Worm (Caenorhabditis elegans) whole organism, L1 larva: ENCODE data around the gene epi-1.

ENCODE experiments used
- dpl-1 ChIP-seq, 3 experiments: fragments of 150-350 bp in 2 of 3; sonication (generic microtip) in 1 of 3; optimal IDR thresholded peaks; 2 replicates each; lab custom pipeline; 2014 to 2017; ENCODE audit warnings: missing biosample characterization in 3 of 3, missing genetic modification characterization in 3 of 3, missing genetic modification reagents in 3 of 3
- jun-1 ChIP-seq: fragments of 150-350 bp; optimal IDR thresholded peaks from 2 replicates; lab custom pipeline; 2014; ENCODE audit warnings: missing biosample characterization, missing genetic modification reagents, missing genetic modification characterization
- lin-13 ChIP-seq: fragments of 150-350 bp; optimal IDR thresholded peaks from 2 replicates; lab custom pipeline; 2014; ENCODE audit warnings: missing biosample characterization, missing genetic modification reagents, missing genetic modification characterization
- lin-15B ChIP-seq: fragments of 150-350 bp; sonication (generic microtip); optimal IDR thresholded peaks from 3 replicates; lab custom pipeline; 2014; ENCODE audit warnings: missing biosample characterization, missing genetic modification characterization
- mab-9 ChIP-seq: fragments of 200-800 bp; sonication (Bioruptor generic); IDR thresholded peaks from 2 replicates; pipeline ENCODE4 v1.3.6; 2022; ENCODE audit warnings: missing genetic modification reagents, missing genetic modification characterization, missing compliant biosample characterization
- pqm-1 ChIP-seq: sonication (generic microtip); optimal IDR thresholded peaks from 3 replicates; lab custom pipeline; 2017; ENCODE audit warnings: missing biosample characterization, missing genetic modification characterization
- skn-1 ChIP-seq: fragments of 150-350 bp; optimal IDR thresholded peaks from 2 replicates; lab custom pipeline; 2014; ENCODE audit warnings: missing biosample characterization, missing genetic modification characterization
- ztf-11 ChIP-seq, 2 experiments: sonication (generic microtip); optimal IDR thresholded peaks; 2 replicates each; lab custom pipeline; 2016 to 2017; ENCODE audit warnings: missing genetic modification characterization in 2 of 2, missing biosample characterization in 1 of 2, missing compliant biosample characterization in 1 of 2

DNA sequence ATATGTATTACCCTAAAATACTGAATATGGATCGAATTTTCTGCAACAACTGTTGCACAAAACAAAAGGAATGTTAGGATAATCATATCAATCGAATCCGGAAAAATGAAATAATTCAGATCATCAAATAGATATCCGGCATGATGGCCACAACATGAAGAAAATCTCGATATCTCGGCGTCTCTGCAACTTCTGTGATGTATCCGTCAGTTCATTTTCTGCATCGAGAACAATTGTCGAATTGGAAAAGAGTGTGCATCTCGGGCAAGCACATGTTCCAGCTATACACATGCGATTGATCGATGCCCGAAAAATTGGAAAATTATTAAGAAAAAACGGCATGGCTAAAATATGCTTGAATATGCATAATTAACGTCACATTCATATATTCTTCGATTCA lies 19.1 kb downstream of the epi-1 start, which contains the start of the genes K08C7.6 and R102.1:
- TF ChIP-seq jun-1 (no peak), skn-1 (tag; lab: Kevin White, UChicago) (no peak), pqm-1 (tag; lab: Kevin White, UChicago) (no peak), ztf-11 (tag; optimal IDR thresholded peaks at IDR 0.05; lab: Kevin White, UChicago) (no peak), mab-9 (GFP tag; lab: Robert Waterston, UW) (no peak), dpl-1 (GFP tag; optimal IDR thresholded peaks at IDR 0.05; lab: Kevin White, UChicago) (no peak), lin-13 (GFP tag; lab: Kevin White, UChicago) (no peak), lin-15B (tag; lab: Kevin White, UChicago) (no peak)
